Fruit fly (Drosophila melanogaster) whole organism, adult: ENCODE results near the gene gw.
A peak's percentile ranks its signal among the peaks of the same experiment; 100 is the strongest.

ENCODE experiments used
- CG14711 ChIP-seq: fragments of 200-800 bp; sonication (Bioruptor generic); optimal IDR thresholded peaks from 2 replicates; lab custom pipeline; 2018; ENCODE audit warnings: missing biosample characterization, mild to moderate bottlenecking, missing genetic modification characterization, moderate library complexity
- CG33017 ChIP-seq: fragments of 200-800 bp; sonication (Bioruptor generic); optimal IDR thresholded peaks from 2 replicates; lab custom pipeline; 2018; ENCODE audit warnings: missing biosample characterization, mild to moderate bottlenecking, missing genetic modification characterization, moderate library complexity

Gene gw

dm6 chr4:607498-607897 is 52.9 kb downstream of the gw start, which contains the start of gene onecut:
TSS of gene onecut (minus strand) at chr4:607649.
- TF ChIP-seq CG33017 (tag; lab: Kevin White, UChicago) (no peak), CG14711 (tag; lab: Kevin White, UChicago) (peak; percentile 51)
